Worm (Caenorhabditis elegans) whole organism, late embryonic: ENCODE measurements around the gene ufc-1.

ENCODE experiments used
- Y22D7AL.16 ChIP-seq: sonication (generic microtip); optimal IDR thresholded peaks from 2 replicates; lab custom pipeline; 2016; ENCODE audit warnings: missing genetic modification characterization, missing compliant biosample characterization
- ama-1 ChIP-seq: fragments of 150-350 bp; optimal IDR thresholded peaks from 2 replicates; lab custom pipeline; 2014
- ceh-22 ChIP-seq: sonication (generic microtip); optimal IDR thresholded peaks from 2 replicates; lab custom pipeline; 2017; ENCODE audit warnings: missing biosample characterization, missing genetic modification characterization
- ceh-6 ChIP-seq: fragments of 200-800 bp; sonication (Bioruptor generic); optimal IDR thresholded peaks from 2 replicates; lab custom pipeline; 2018; ENCODE audit warnings: mild to moderate bottlenecking, missing genetic modification characterization, missing compliant biosample characterization
- ceh-9 ChIP-seq: sonication (generic microtip); optimal IDR thresholded peaks from 2 replicates; lab custom pipeline; 2016; ENCODE audit warnings: mild to moderate bottlenecking, missing genetic modification characterization, inconsistent platforms, missing compliant biosample characterization
- eyg-1 ChIP-seq: sonication (generic microtip); optimal IDR thresholded peaks from 2 replicates; lab custom pipeline; 2016; ENCODE audit warnings: missing genotype, missing genetic modification characterization, missing compliant biosample characterization
- gmeb-2 ChIP-seq: sonication (generic microtip); optimal IDR thresholded peaks from 2 replicates; lab custom pipeline; 2016; ENCODE audit warnings: missing genetic modification characterization, inconsistent platforms, missing compliant biosample characterization
- hlh-30 ChIP-seq: sonication (generic microtip); optimal IDR thresholded peaks from 2 replicates; lab custom pipeline; 2017; ENCODE audit warnings: antibody characterized with exemption, missing genetic modification characterization, missing compliant biosample characterization; ENCODE audit not compliant: insufficient read depth
- nfya-1 ChIP-seq: sonication (generic microtip); optimal IDR thresholded peaks from 2 replicates; lab custom pipeline; 2017; ENCODE audit warnings: missing genetic modification characterization, mild to moderate bottlenecking, missing compliant biosample characterization, antibody characterized with exemption, moderate library complexity
- pag-3 ChIP-seq: sonication (generic microtip); optimal IDR thresholded peaks from 2 replicates; lab custom pipeline; 2016; ENCODE audit warnings: missing compliant biosample characterization, missing genetic modification characterization, borderline replicate concordance
- pqm-1 ChIP-seq: sonication (generic microtip); optimal IDR thresholded peaks from 2 replicates; lab custom pipeline; 2016; ENCODE audit warnings: missing genetic modification characterization, missing compliant biosample characterization
- sox-2 ChIP-seq: fragments of 200-800 bp; sonication (Bioruptor generic); IDR thresholded peaks from 2 replicates; pipeline ENCODE4 v1.3.6; 2022; ENCODE audit warnings: missing genetic modification reagents, missing genetic modification characterization, missing compliant biosample characterization
- tbx-2 ChIP-seq: sonication (generic microtip); optimal IDR thresholded peaks from 2 replicates; lab custom pipeline; 2016; ENCODE audit warnings: missing genetic modification characterization, missing compliant biosample characterization

DNA sequence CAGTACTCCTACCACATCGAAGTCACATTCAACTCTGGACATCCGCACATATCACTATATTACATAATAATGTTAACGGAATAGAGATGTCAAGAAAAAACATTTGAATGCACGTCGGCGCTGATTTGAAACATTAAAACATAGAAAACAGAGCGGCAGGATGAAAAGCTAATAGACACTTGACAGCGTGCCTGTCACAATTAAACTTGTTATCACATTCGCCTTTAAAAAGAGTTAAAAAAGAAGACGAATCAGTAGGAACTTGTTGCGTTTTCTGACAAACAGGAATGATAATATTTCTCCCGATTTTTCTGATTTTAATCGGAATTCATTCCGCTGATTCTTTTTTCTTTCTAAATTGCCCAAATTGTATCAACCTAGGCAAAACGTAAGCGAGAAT, 13.7 kb upstream of the ufc-1 start:
- TF ChIP-seq pag-3 (no peak), pqm-1 (no peak), gmeb-2 (no peak), eyg-1 (tag; lab: Kevin White, UChicago) (no peak), nfya-1 (no peak), ama-1 (lab: Kevin White, UChicago) (no peak), hlh-30 (tag; lab: Kevin White, UChicago) (no peak), Y22D7AL.16 (tag; lab: Kevin White, UChicago) (no peak), ceh-6 (no peak), sox-2 (GFP tag; lab: Robert Waterston, UW) (no peak), ceh-9 (tag; lab: Kevin White, UChicago) (no peak), ceh-22 (no peak), tbx-2 (tag; lab: Kevin White, UChicago) (no peak)
